Worm (Caenorhabditis elegans) whole organism, L3 larva: ENCODE measurements around the gene F41E6.15.

Experiments
- R02D3.7 ChIP-seq: fragments of 150-350 bp; optimal IDR thresholded peaks from 2 replicates; lab custom pipeline; 2014; ENCODE audit warnings: missing biosample characterization, missing genetic modification characterization
- ZK546.5 ChIP-seq: sonication (generic microtip); optimal IDR thresholded peaks from 2 replicates; lab custom pipeline; 2017; ENCODE audit warnings: missing biosample characterization, missing genetic modification characterization
- aly-2 ChIP-seq: fragments of 150-350 bp; optimal IDR thresholded peaks from 2 replicates; lab custom pipeline; 2014; ENCODE audit warnings: missing biosample characterization, missing genetic modification characterization
- ama-1 ChIP-seq: fragments of 150-350 bp; optimal IDR thresholded peaks from 2 replicates; lab custom pipeline; 2018
- ceh-16 ChIP-seq: sonication (generic microtip); optimal IDR thresholded peaks from 2 replicates; lab custom pipeline; 2017; ENCODE audit warnings: missing biosample characterization, missing genetic modification characterization
- ceh-82 ChIP-seq: fragments of 150-350 bp; optimal IDR thresholded peaks from 2 replicates; lab custom pipeline; 2014; ENCODE audit warnings: missing biosample characterization, missing genetic modification characterization
- daf-12 ChIP-seq: fragments of 150-350 bp; optimal IDR thresholded peaks from 2 replicates; lab custom pipeline; 2014; ENCODE audit warnings: missing biosample characterization, missing genetic modification reagents, missing genetic modification characterization
- egl-27 ChIP-seq: sonication (generic microtip); optimal IDR thresholded peaks from 4 replicates; lab custom pipeline; 2017; ENCODE audit warnings: missing biosample characterization, missing genetic modification reagents, missing genetic modification characterization
- egl-5 ChIP-seq: fragments of 150-350 bp; optimal IDR thresholded peaks from 2 replicates; lab custom pipeline; 2017; ENCODE audit warnings: missing biosample characterization, missing genetic modification reagents, missing genetic modification characterization, inconsistent platforms
- elt-1 ChIP-seq: fragments of 150-350 bp; optimal IDR thresholded peaks from 2 replicates; lab custom pipeline; 2014; ENCODE audit warnings: missing biosample characterization, missing genetic modification characterization
- elt-2 ChIP-seq: sonication (generic microtip); optimal IDR thresholded peaks from 2 replicates; lab custom pipeline; 2016; ENCODE audit warnings: missing genetic modification reagents, mild to moderate bottlenecking, missing genetic modification characterization, missing compliant biosample characterization
- elt-3 ChIP-seq, 3 experiments: fragments of 150-350 bp in 1 of 3; sonication (generic microtip) in 2 of 3; optimal IDR thresholded peaks; 2 replicates in 2 of 3; 4 replicates in 1 of 3; lab custom pipeline; 2014 to 2017; ENCODE audit warnings: missing biosample characterization in 3 of 3, missing genetic modification characterization in 3 of 3
- eor-1 ChIP-seq, 2 experiments: fragments of 150-350 bp; optimal IDR thresholded peaks; 2 replicates each; lab custom pipeline; 2014 to 2018; ENCODE audit warnings: missing biosample characterization in 2 of 2, missing genetic modification characterization in 2 of 2
- fkh-10 ChIP-seq: sonication (generic microtip); optimal IDR thresholded peaks from 2 replicates; lab custom pipeline; 2017; ENCODE audit warnings: missing biosample characterization, missing genetic modification reagents, missing genetic modification characterization
- fkh-2 ChIP-seq: fragments of 150-350 bp; optimal IDR thresholded peaks from 2 replicates; lab custom pipeline; 2014; ENCODE audit warnings: missing biosample characterization, missing genetic modification reagents, missing genetic modification characterization
- fos-1 ChIP-seq: fragments of 150-350 bp; optimal IDR thresholded peaks from 2 replicates; lab custom pipeline; 2014; ENCODE audit warnings: missing biosample characterization, missing genetic modification characterization
- hmg-11 ChIP-seq: sonication (generic microtip); optimal IDR thresholded peaks from 2 replicates; lab custom pipeline; 2016; ENCODE audit warnings: missing genetic modification characterization, missing compliant biosample characterization
- jun-1 ChIP-seq: fragments of 150-350 bp; optimal IDR thresholded peaks from 2 replicates; lab custom pipeline; 2014; ENCODE audit warnings: missing biosample characterization, missing genetic modification reagents, missing genetic modification characterization
- lin-39 ChIP-seq: fragments of 150-350 bp; optimal IDR thresholded peaks from 2 replicates; lab custom pipeline; 2018; ENCODE audit warnings: missing biosample characterization, missing genetic modification reagents, missing genetic modification characterization
- lsy-12 ChIP-seq: sonication (generic microtip); optimal IDR thresholded peaks from 2 replicates; lab custom pipeline; 2016; ENCODE audit warnings: mild to moderate bottlenecking, missing genetic modification characterization, missing compliant biosample characterization
- mdl-1 ChIP-seq: fragments of 150-350 bp; optimal IDR thresholded peaks from 2 replicates; lab custom pipeline; 2014; ENCODE audit warnings: missing biosample characterization, missing genetic modification characterization
- mml-1 ChIP-seq: fragments of 150-350 bp; sonication (generic microtip); optimal IDR thresholded peaks from 3 replicates; lab custom pipeline; 2014; ENCODE audit warnings: missing biosample characterization, missing genetic modification characterization
- nfya-1 ChIP-seq: sonication (generic microtip); optimal IDR thresholded peaks from 2 replicates; lab custom pipeline; 2017; ENCODE audit warnings: missing genetic modification characterization, mild to moderate bottlenecking, missing compliant biosample characterization, antibody characterized with exemption, moderate library complexity; ENCODE audit not compliant: insufficient read depth
- nhr-11 ChIP-seq: fragments of 150-350 bp; optimal IDR thresholded peaks from 2 replicates; lab custom pipeline; 2014; ENCODE audit warnings: missing biosample characterization, missing genetic modification characterization
- nhr-23 ChIP-seq: fragments of 150-350 bp; optimal IDR thresholded peaks from 2 replicates; lab custom pipeline; 2014; ENCODE audit warnings: missing biosample characterization, missing genetic modification reagents, missing genetic modification characterization
- nhr-237 ChIP-seq: fragments of 150-350 bp; optimal IDR thresholded peaks from 2 replicates; lab custom pipeline; 2014; ENCODE audit warnings: missing biosample characterization, missing genetic modification characterization
- nhr-25 ChIP-seq: sonication (generic microtip); optimal IDR thresholded peaks from 2 replicates; lab custom pipeline; 2017; ENCODE audit warnings: missing biosample characterization, missing genetic modification characterization
- nhr-28 ChIP-seq: fragments of 150-350 bp; optimal IDR thresholded peaks from 2 replicates; lab custom pipeline; 2014; ENCODE audit warnings: missing biosample characterization, missing genetic modification characterization
- nhr-43 ChIP-seq: sonication (generic microtip); optimal IDR thresholded peaks from 2 replicates; lab custom pipeline; 2016; ENCODE audit warnings: mild to moderate bottlenecking, missing genetic modification characterization, missing compliant biosample characterization; ENCODE audit not compliant: poor library complexity, severe bottlenecking
- nhr-67 ChIP-seq: fragments of 150-350 bp; optimal IDR thresholded peaks from 2 replicates; lab custom pipeline; 2014; ENCODE audit warnings: missing biosample characterization, missing genetic modification characterization
- nhr-76 ChIP-seq: fragments of 150-350 bp; sonication (generic microtip); optimal IDR thresholded peaks from 5 replicates; lab custom pipeline; 2014; ENCODE audit warnings: missing biosample characterization, missing genetic modification characterization
- nhr-77 ChIP-seq: fragments of 150-350 bp; optimal IDR thresholded peaks from 2 replicates; lab custom pipeline; 2014; ENCODE audit warnings: missing biosample characterization, missing genetic modification characterization
- pha-4 ChIP-seq: fragments of 150-350 bp; optimal IDR thresholded peaks from 2 replicates; lab custom pipeline; 2014; ENCODE audit warnings: missing biosample characterization, missing genetic modification reagents, missing genetic modification characterization
- pqm-1 ChIP-seq: fragments of 150-350 bp; optimal IDR thresholded peaks from 2 replicates; lab custom pipeline; 2017; ENCODE audit warnings: missing biosample characterization, missing genetic modification characterization, inconsistent platforms
- sea-2 ChIP-seq: fragments of 150-350 bp; sonication (generic microtip); optimal IDR thresholded peaks from 4 replicates; lab custom pipeline; 2014; ENCODE audit warnings: missing biosample characterization, missing genetic modification reagents, missing genetic modification characterization
- skn-1 ChIP-seq: fragments of 150-350 bp; optimal IDR thresholded peaks from 2 replicates; lab custom pipeline; 2014; ENCODE audit warnings: missing biosample characterization, missing genetic modification characterization
- snpc-4 ChIP-seq: fragments of 150-350 bp; optimal IDR thresholded peaks from 2 replicates; lab custom pipeline; 2014; ENCODE audit warnings: missing biosample characterization, missing genetic modification characterization
- unc-39 ChIP-seq: sonication (generic microtip); optimal IDR thresholded peaks from 4 replicates; lab custom pipeline; 2017; ENCODE audit warnings: missing biosample characterization, missing genetic modification characterization
- unc-62 ChIP-seq: fragments of 150-350 bp; sonication (generic microtip); optimal IDR thresholded peaks from 4 replicates; lab custom pipeline; 2014; ENCODE audit warnings: missing biosample characterization, missing genetic modification reagents, missing genetic modification characterization
- zag-1 ChIP-seq: fragments of 150-350 bp; optimal IDR thresholded peaks from 2 replicates; lab custom pipeline; 2014; ENCODE audit warnings: missing biosample characterization, missing genetic modification characterization
- ztf-11 ChIP-seq: fragments of 150-350 bp; optimal IDR thresholded peaks from 2 replicates; lab custom pipeline; 2014; ENCODE audit warnings: missing biosample characterization, missing genetic modification characterization
- ztf-4 ChIP-seq: fragments of 150-350 bp; optimal IDR thresholded peaks from 2 replicates; lab custom pipeline; 2014; ENCODE audit warnings: missing biosample characterization, missing genetic modification characterization

The F41E6.15 gene

ce11 chrV:8610633-8611404, 8.3 kb upstream of the F41E6.15 start, which contains the start of gene fip-4:
fip-4 (minus strand) TSS chrV:8611268.
- TF ChIP-seq nfya-1 (tag; lab: Kevin White, UChicago) (peak; percentile 12), elt-2 (tag; lab: Kevin White, UChicago) (peak; percentile 73), ztf-11 (tag; lab: Kevin White, UChicago) (no peak), nhr-11 (tag; lab: Kevin White, UChicago) (no peak), nhr-25 (tag; lab: Kevin White, UChicago) (peak; percentile 91), pha-4 (tag; lab: Kevin White, UChicago) (peak; percentile 99), mml-1 (peak; percentile 38), jun-1 (tag; lab: Kevin White, UChicago) (peak; percentile 27), egl-5 (tag; lab: Kevin White, UChicago) (peak; percentile 45), lsy-12 (tag; lab: Kevin White, UChicago) (peak; percentile 9), aly-2 (tag; lab: Kevin White, UChicago) (no peak), snpc-4 (peak; percentile 18), nhr-23 (tag; lab: Kevin White, UChicago) (peak; percentile 60), lin-39 (tag; lab: Kevin White, UChicago) (no peak), pqm-1 (peak; percentile 76), ama-1 (lab: Kevin White, UChicago) (no peak)

- no peak for TF ChIP-seq nhr-28 (tag; lab: Kevin White, UChicago)
- no peak for TF ChIP-seq ceh-82 (tag; lab: Kevin White, UChicago)
- no peak for TF ChIP-seq lsy-12 (tag; lab: Kevin White, UChicago)
- TF ChIP-seq elt-3 (tag; optimal IDR thresholded peaks at IDR 0.05; lab: Kevin White, UChicago): no peak
- no peak for TF ChIP-seq nhr-11 (tag; lab: Kevin White, UChicago)
- peak; percentile 31 for TF ChIP-seq snpc-4
- TF ChIP-seq nhr-43 (tag; lab: Kevin White, UChicago): peak; percentile 42
- TF ChIP-seq unc-39 (tag; lab: Kevin White, UChicago): no peak
- TF ChIP-seq lin-39 (tag; lab: Kevin White, UChicago): peak; percentile 65
- peak; percentile 60 for TF ChIP-seq hmg-11
- TF ChIP-seq jun-1 (tag; lab: Kevin White, UChicago): no peak
- no peak for TF ChIP-seq nhr-237 (tag; lab: Kevin White, UChicago)
- TF ChIP-seq unc-62 (GFP tag; lab: Kevin White, UChicago): no peak
- peak; percentile 28 for TF ChIP-seq nfya-1 (tag; lab: Kevin White, UChicago)
- TF ChIP-seq skn-1 (tag; lab: Kevin White, UChicago): no peak
- no peak for TF ChIP-seq sea-2 (GFP tag; lab: Kevin White, UChicago)
- TF ChIP-seq mdl-1 (tag; lab: Kevin White, UChicago): peak; percentile 3
- TF ChIP-seq egl-27 (tag; lab: Kevin White, UChicago): no peak
- no peak for TF ChIP-seq daf-12
- no peak for TF ChIP-seq ztf-4 (tag; lab: Kevin White, UChicago)
- no peak for TF ChIP-seq fos-1
- no peak for TF ChIP-seq elt-1 (tag; lab: Kevin White, UChicago)
- no peak for TF ChIP-seq eor-1 (tag; optimal IDR thresholded peaks at IDR 0.05; lab: Kevin White, UChicago)
- no peak for TF ChIP-seq fkh-2 (tag; lab: Kevin White, UChicago)
- TF ChIP-seq nhr-76: no peak
- TF ChIP-seq pha-4 (tag; lab: Kevin White, UChicago): no peak
- TF ChIP-seq ceh-16 (tag; lab: Kevin White, UChicago): no peak
- no peak for TF ChIP-seq elt-2 (tag; lab: Kevin White, UChicago)
- TF ChIP-seq nhr-25 (tag; lab: Kevin White, UChicago): no peak
- TF ChIP-seq ZK546.5: no peak
- TF ChIP-seq pqm-1: no peak
- TF ChIP-seq R02D3.7 (tag; lab: Kevin White, UChicago): no peak
- no peak for TF ChIP-seq nhr-67
- no peak for TF ChIP-seq zag-1 (tag; lab: Kevin White, UChicago)
- TF ChIP-seq egl-5 (tag; lab: Kevin White, UChicago): no peak
- no peak for TF ChIP-seq fkh-10 (GFP tag; lab: Kevin White, UChicago)
- no peak for TF ChIP-seq aly-2 (tag; lab: Kevin White, UChicago)
- no peak for TF ChIP-seq ztf-11 (tag; lab: Kevin White, UChicago)
- no peak for TF ChIP-seq nhr-23 (tag; lab: Kevin White, UChicago)
- TF ChIP-seq nhr-77 (tag; lab: Kevin White, UChicago): no peak
Measured at ce11 chrV:8609776-8610529, 7.4 kb upstream of the F41E6.15 start.
